Worm (Caenorhabditis elegans): Measurements from ENCODE around the gene F52E4.5.

The F52E4.5 gene

ce11 chrX:3119606-3120005, 32.5 kb upstream of the F52E4.5 start:
- TF ChIP-seq ceh-30 (tag; optimal IDR thresholded peaks at IDR 0.05) (no peak), odd-2 (tag; optimal IDR thresholded peaks at IDR 0.05) (no peak), ceh-34 (tag; optimal IDR thresholded peaks at IDR 0.05) (no peak), dve-1 (tag; optimal IDR thresholded peaks at IDR 0.05) (no peak), che-1 (tag; optimal IDR thresholded peaks at IDR 0.05) (no peak), gmeb-2 (tag; optimal IDR thresholded peaks at IDR 0.05) (no peak), nhr-232 (tag; optimal IDR thresholded peaks at IDR 0.05) (no peak), unc-55 (GFP tag; optimal IDR thresholded peaks at IDR 0.05) (no peak), tbx-2 (tag; optimal IDR thresholded peaks at IDR 0.05) (no peak), hlh-30 (tag; optimal IDR thresholded peaks at IDR 0.05; ENCODE audit: insufficient read depth) (no peak), hlh-8 (tag; optimal IDR thresholded peaks at IDR 0.05) (no peak), sdc-2 (tag; optimal IDR thresholded peaks at IDR 0.05) (no peak), ceh-14 (tag; optimal IDR thresholded peaks at IDR 0.05) (no peak), K02D7.2 (tag; optimal IDR thresholded peaks at IDR 0.05) (no peak), elt-4 (tag; optimal IDR thresholded peaks at IDR 0.05) (no peak), pat-9 (tag; optimal IDR thresholded peaks at IDR 0.05) (no peak), ceh-31 (tag; optimal IDR thresholded peaks at IDR 0.05) (no peak), unc-86 (tag; optimal IDR thresholded peaks at IDR 0.05) (no peak), fax-1 (tag; optimal IDR thresholded peaks at IDR 0.05) (no peak), madf-2 (tag; optimal IDR thresholded peaks at IDR 0.05) (no peak)

- TF ChIP-seq gmeb-2 (tag; optimal IDR thresholded peaks at IDR 0.05) (no peak), ceh-45 (GFP tag; IDR thresholded peaks at IDR 0.05) (no peak), ceh-19 (GFP tag; optimal IDR thresholded peaks at IDR 0.05) (no peak), dmd-4 (tag; optimal IDR thresholded peaks at IDR 0.05; ENCODE audit: borderline replicate concordance) (no peak), pag-3 (tag; optimal IDR thresholded peaks at IDR 0.05; ENCODE audit: borderline replicate concordance) (no peak), K02D7.2 (tag; optimal IDR thresholded peaks at IDR 0.05) (no peak), ceh-18 (tag; optimal IDR thresholded peaks at IDR 0.05) (no peak), F13H6.1 (tag; optimal IDR thresholded peaks at IDR 0.05) (no peak), npax-4 (tag; optimal IDR thresholded peaks at IDR 0.05) (no peak), hlh-15 (tag; optimal IDR thresholded peaks at IDR 0.05) (no peak), pat-9 (tag; optimal IDR thresholded peaks at IDR 0.05) (no peak), nhr-11 (tag; optimal IDR thresholded peaks at IDR 0.05) (no peak), ceh-2 (tag; optimal IDR thresholded peaks at IDR 0.05) (no peak), ttx-3 (tag; optimal IDR thresholded peaks at IDR 0.05) (no peak), ets-4 (tag; optimal IDR thresholded peaks at IDR 0.05) (no peak), ref-2 (tag; optimal IDR thresholded peaks at IDR 0.05) (no peak), fkh-10 (GFP tag; optimal IDR thresholded peaks at IDR 0.05) (no peak), fax-1 (tag; optimal IDR thresholded peaks at IDR 0.05) (no peak)
These were observed 31.6 kb upstream of the F52E4.5 start for ce11 chrX:3118596-3119287.

- no peak for TF ChIP-seq Y22D7AL.16 (tag; optimal IDR thresholded peaks at IDR 0.05)
- peak; percentile 87 for TF ChIP-seq elt-2 (tag; optimal IDR thresholded peaks at IDR 0.05)
- no peak for TF ChIP-seq tbx-2 (tag; optimal IDR thresholded peaks at IDR 0.05)
These were observed 30.1 kb upstream of the F52E4.5 start for ce11 chrX:3117204-3117603.

- TF ChIP-seq gmeb-2 (tag; optimal IDR thresholded peaks at IDR 0.05): no peak
- no peak for TF ChIP-seq unc-55 (GFP tag; optimal IDR thresholded peaks at IDR 0.05)
- peak; percentile 83 for TF ChIP-seq ceh-18 (tag; optimal IDR thresholded peaks at IDR 0.05)
- TF ChIP-seq ceh-30 (tag; optimal IDR thresholded peaks at IDR 0.05): no peak
- TF ChIP-seq ceh-19 (GFP tag; optimal IDR thresholded peaks at IDR 0.05): no peak
- TF ChIP-seq ceh-9 (tag; optimal IDR thresholded peaks at IDR 0.05): no peak
- TF ChIP-seq ets-4 (tag; optimal IDR thresholded peaks at IDR 0.05): no peak
- no peak for TF ChIP-seq sdc-2 (tag; optimal IDR thresholded peaks at IDR 0.05)
- TF ChIP-seq ceh-24 (tag; optimal IDR thresholded peaks at IDR 0.05): no peak
- no peak for TF ChIP-seq pax-1 (tag; optimal IDR thresholded peaks at IDR 0.05)
- no peak for TF ChIP-seq ttx-3 (tag; optimal IDR thresholded peaks at IDR 0.05)
- TF ChIP-seq hlh-8 (tag; optimal IDR thresholded peaks at IDR 0.05): no peak
- no peak for TF ChIP-seq ceh-45 (GFP tag; IDR thresholded peaks at IDR 0.05)
- peak; percentile 4 for TF ChIP-seq pat-9 (tag; optimal IDR thresholded peaks at IDR 0.05)
- no peak for TF ChIP-seq eyg-1 (tag; optimal IDR thresholded peaks at IDR 0.05)
- no peak for TF ChIP-seq pag-3 (tag; optimal IDR thresholded peaks at IDR 0.05; ENCODE audit: borderline replicate concordance)
- TF ChIP-seq Y22D7AL.16 (tag; optimal IDR thresholded peaks at IDR 0.05): no peak
- no peak for TF ChIP-seq pqm-1 (tag; optimal IDR thresholded peaks at IDR 0.05)
- no peak for TF ChIP-seq unc-3 (GFP tag; conservative IDR thresholded peaks at IDR 0.05)
- TF ChIP-seq unc-3 (tag; optimal IDR thresholded peaks at IDR 0.05): no peak
- no peak for TF ChIP-seq pha-4 (tag; optimal IDR thresholded peaks at IDR 0.05)
- TF ChIP-seq unc-86 (tag; optimal IDR thresholded peaks at IDR 0.05): no peak
These were observed 29.1 kb upstream of the F52E4.5 start, which contains the start of gene mai-1 for ce11 chrX:3116033-3116876. Gene mai-1 (minus strand): TSS chrX:3116589.
